Worm (Caenorhabditis elegans) whole organism, L4/young adult: Measurements from ENCODE around the gene nspc-3.

Experiments
- W03F9.2 ChIP-seq: fragments of 150-350 bp; optimal IDR thresholded peaks from 2 replicates; lab custom pipeline; 2014; ENCODE audit warnings: missing biosample characterization, missing genetic modification characterization
- dao-5 ChIP-seq: sonication (generic microtip); optimal IDR thresholded peaks from 2 replicates; lab custom pipeline; 2016; ENCODE audit warnings: missing genotype, missing genetic modification characterization, moderate library complexity, missing compliant biosample characterization
- him-1 ChIP-seq: sonication (generic microtip); optimal IDR thresholded peaks from 2 replicates; lab custom pipeline; 2016; ENCODE audit warnings: missing genotype, missing genetic modification reagents, missing genetic modification characterization, missing compliant biosample characterization

Gene nspc-3

ce11 chrX:8566521-8567032 lies 29.7 kb downstream of the nspc-3 start:
- TF ChIP-seq W03F9.2 (tag; lab: Kevin White, UChicago) (no peak), dao-5 (tag; lab: Kevin White, UChicago) (no peak), him-1 (tag; lab: Kevin White, UChicago) (no peak)

DNA sequence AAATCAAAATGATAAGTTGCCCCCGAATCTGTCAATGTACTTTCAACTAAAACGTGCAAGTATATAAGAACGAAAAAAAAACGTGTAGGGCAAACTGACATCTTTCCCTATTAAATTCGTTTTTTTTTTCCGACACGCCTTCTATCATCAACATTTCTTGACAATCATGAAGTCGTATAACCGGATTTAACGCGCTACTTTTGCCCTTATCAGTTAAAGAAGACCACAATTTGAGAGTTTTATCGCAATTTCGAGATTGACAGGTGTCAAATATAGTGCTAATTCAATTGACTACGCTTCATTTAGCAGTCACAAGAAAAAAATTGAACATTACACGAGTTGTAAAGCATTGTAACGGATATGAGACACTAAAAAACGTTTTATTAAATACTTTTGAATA lies 30.3 kb downstream of the nspc-3 start:
- TF ChIP-seq him-1 (tag; lab: Kevin White, UChicago) (no peak), dao-5 (tag; lab: Kevin White, UChicago) (no peak), W03F9.2 (tag; lab: Kevin White, UChicago) (no peak)

DNA sequence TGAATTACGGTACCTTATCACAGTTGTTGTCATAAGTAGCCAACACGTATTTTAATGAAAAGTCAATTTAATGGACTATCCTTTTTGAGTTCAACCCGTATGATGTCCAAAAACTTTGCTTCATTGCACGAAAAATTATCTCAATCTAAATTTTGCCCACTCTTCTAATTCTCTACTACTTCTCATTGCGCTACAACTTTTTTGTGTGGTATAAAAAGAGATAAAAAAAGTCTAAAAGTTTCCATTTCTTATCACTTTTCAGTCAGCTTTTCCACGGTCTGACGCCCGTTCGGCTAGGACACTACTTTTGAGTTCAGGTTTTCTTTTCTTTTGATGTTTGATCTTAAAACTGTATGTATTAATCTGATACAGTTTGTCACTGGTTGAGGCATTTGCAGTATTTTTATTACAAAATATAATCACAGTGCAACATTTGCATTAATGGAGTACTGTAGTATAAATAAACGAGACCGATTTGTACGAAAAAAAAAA lies 31.0 kb downstream of the nspc-3 start:
- no peak for TF ChIP-seq dao-5 (tag; lab: Kevin White, UChicago)

- TF ChIP-seq him-1 (tag; lab: Kevin White, UChicago) (no peak), dao-5 (tag; lab: Kevin White, UChicago) (no peak)
These were observed 31.6 kb downstream of the nspc-3 start for ce11 chrX:8568423-8568903.

ce11 chrX:8569159-8569558 lies 32.3 kb downstream of the nspc-3 start:
- TF ChIP-seq W03F9.2 (tag; lab: Kevin White, UChicago) (no peak), dao-5 (tag; lab: Kevin White, UChicago) (no peak), him-1 (tag; lab: Kevin White, UChicago) (no peak)

DNA sequence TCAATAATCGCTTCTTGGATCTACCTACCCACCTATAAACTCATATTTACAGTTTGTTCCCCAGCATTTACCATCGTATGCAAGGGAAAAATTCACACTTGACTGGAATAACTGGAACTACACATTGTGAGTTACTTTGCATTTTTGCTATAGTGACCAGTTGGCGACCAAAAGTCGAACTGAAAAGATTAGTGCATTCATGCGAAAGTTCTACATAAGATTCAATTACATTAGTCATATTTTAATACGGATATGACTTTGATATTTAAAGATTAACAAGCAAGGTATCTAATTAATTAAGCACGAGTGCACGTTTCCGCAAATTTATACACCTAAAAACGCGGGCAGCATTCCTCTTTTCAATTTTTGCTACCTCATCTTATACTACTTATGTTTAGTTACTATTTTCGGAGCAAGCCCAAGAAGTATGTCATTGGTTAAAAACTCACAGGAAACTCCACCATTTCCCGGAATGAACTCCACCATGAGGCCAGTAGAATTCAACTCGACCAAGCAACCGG lies 34.2 kb downstream of the nspc-3 start, which contains the start of gene jmjd-3.1:
jmjd-3.1 (plus strand) TSS at position 51 of the 521 bp plus-strand sequence.
- no peak for TF ChIP-seq dao-5 (tag; lab: Kevin White, UChicago)
- no peak for TF ChIP-seq him-1 (tag; lab: Kevin White, UChicago)
- TF ChIP-seq W03F9.2 (tag; lab: Kevin White, UChicago), result no peak

ce11 chrX:8580217-8580616 lies 43.3 kb downstream of the nspc-3 start, which contains the start of gene F18E9.4:
TSS of gene F18E9.4 (plus strand) at chrX:8580517.
- TF ChIP-seq dao-5 (tag; lab: Kevin White, UChicago) (no peak), him-1 (tag; lab: Kevin White, UChicago) (no peak), W03F9.2 (tag; lab: Kevin White, UChicago) (no peak)

DNA sequence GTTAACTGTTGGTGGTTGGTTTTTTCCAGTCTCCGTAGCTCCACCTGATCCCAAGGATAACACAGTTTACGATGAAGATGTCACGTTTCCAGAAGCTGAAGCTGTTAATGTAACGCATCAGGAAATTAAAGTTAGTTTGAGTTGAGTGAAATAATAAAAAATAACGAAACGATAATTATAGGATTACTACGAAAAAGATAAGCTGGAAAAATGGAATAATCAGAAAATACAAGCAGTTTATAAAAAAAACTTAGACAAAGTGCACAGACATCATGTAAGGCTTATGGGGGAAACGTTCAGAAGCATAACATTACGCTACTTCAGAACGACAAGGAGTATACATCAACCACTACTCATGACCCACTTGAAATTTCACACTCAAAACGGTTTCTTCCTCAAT lies 44.6 kb downstream of the nspc-3 start, which contains the start of gene F18E9.8:
F18E9.8 (minus strand) TSS at position 101 of the 400 bp plus-strand sequence.
- no peak for TF ChIP-seq him-1 (tag; lab: Kevin White, UChicago)
- no peak for TF ChIP-seq W03F9.2 (tag; lab: Kevin White, UChicago)
- no peak for TF ChIP-seq dao-5 (tag; lab: Kevin White, UChicago)

ce11 chrX:8582767-8583360 lies 46.0 kb downstream of the nspc-3 start:
- TF ChIP-seq W03F9.2 (tag; lab: Kevin White, UChicago) (no peak), him-1 (tag; lab: Kevin White, UChicago) (no peak), dao-5 (tag; lab: Kevin White, UChicago) (no peak)

ce11 chrX:8584825-8585384 lies 48.0 kb downstream of the nspc-3 start:
- TF ChIP-seq W03F9.2 (tag; lab: Kevin White, UChicago) (no peak), him-1 (tag; lab: Kevin White, UChicago) (no peak), dao-5 (tag; lab: Kevin White, UChicago) (no peak)

DNA sequence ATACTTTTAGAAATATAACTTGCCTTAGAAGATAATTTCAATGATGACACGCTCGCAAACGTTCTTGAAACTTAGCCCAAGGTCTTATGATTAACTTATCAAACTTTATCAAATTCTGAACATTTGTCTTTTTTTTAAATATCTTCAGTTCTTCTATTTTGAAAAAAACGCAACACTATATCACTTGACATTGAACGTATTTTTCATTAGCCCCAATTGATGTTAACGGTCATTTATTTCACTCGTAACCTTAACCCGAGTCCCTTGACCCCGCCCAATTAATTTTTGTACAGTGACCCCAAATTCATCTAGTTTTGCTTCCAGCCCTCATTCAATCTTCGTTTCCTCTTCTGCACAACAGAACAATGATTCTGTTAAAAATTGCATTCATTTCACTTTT lies 48.9 kb downstream of the nspc-3 start, which contains the start of gene F18E9.3:
F18E9.3 (plus strand) TSS at position 311 of the 400 bp plus-strand sequence.
- TF ChIP-seq W03F9.2 (tag; lab: Kevin White, UChicago) (no peak), him-1 (tag; lab: Kevin White, UChicago) (no peak), dao-5 (tag; lab: Kevin White, UChicago) (no peak)
